Worm (Caenorhabditis elegans): ENCODE data around the gene H14A12.5.
A peak's percentile ranks its signal among the peaks of the same experiment; 100 is the strongest.
"Not testable (repeated sequence)": the region's sequence is repeated elsewhere in the genome, so short reads cannot be mapped to it uniquely, and the experiment has no call there.

Gene H14A12.5

ce11 chrIII:7468980-7469379 lies at the start of gene H14A12.5:
TSS of gene H14A12.5 (minus strand) at chrIII:7469080.
- TF ChIP-seq elt-3 (tag; optimal IDR thresholded peaks at IDR 0.05); unc-62 (GFP tag; optimal IDR thresholded peaks at IDR 0.05); fos-1 (tag; optimal IDR thresholded peaks at IDR 0.05): not testable (repeated sequence)

- TF ChIP-seq ztf-1 (GFP tag; conservative IDR thresholded peaks at IDR 0.05) (no peak), skn-1 (tag; optimal IDR thresholded peaks at IDR 0.05) (no peak), egl-27 (tag; optimal IDR thresholded peaks at IDR 0.05) (no peak), C34F6.9 (tag; optimal IDR thresholded peaks at IDR 0.05) (no peak), nhr-23 (tag; optimal IDR thresholded peaks at IDR 0.05) (no peak), ceh-82 (tag; optimal IDR thresholded peaks at IDR 0.05) (no peak), peb-1 (tag; optimal IDR thresholded peaks at IDR 0.05) (no peak), crh-2 (tag; optimal IDR thresholded peaks at IDR 0.05) (no peak), unc-55 (GFP tag; optimal IDR thresholded peaks at IDR 0.05) (no peak), Y55F3AM.14 (GFP tag; optimal IDR thresholded peaks at IDR 0.05) (no peak), dmd-4 (tag; optimal IDR thresholded peaks at IDR 0.05) (no peak), mbf-1 (tag; optimal IDR thresholded peaks at IDR 0.05) (no peak), zag-1 (tag; optimal IDR thresholded peaks at IDR 0.05) (no peak), ZK546.5 (tag; optimal IDR thresholded peaks at IDR 0.05) (no peak), lin-39 (tag; optimal IDR thresholded peaks at IDR 0.05) (no peak)
Observed at ce11 chrIII:7518424-7518823, 49.5 kb upstream of the H14A12.5 start, which contains the start of gene clk-2. TSS of gene clk-2 (minus strand) at chrIII:7518524.

- TF ChIP-seq mbf-1 (tag; optimal IDR thresholded peaks at IDR 0.05) (no peak), fos-1 (tag; optimal IDR thresholded peaks at IDR 0.05) (peak; percentile 56), zag-1 (tag; optimal IDR thresholded peaks at IDR 0.05) (no peak)
Observed at ce11 chrIII:7508128-7508635, 39.3 kb upstream of the H14A12.5 start, which contains the start of gene cls-1. TSS of gene cls-1 (plus strand) at chrIII:7508178.

- TF ChIP-seq ama-1 (optimal IDR thresholded peaks at IDR 0.05) (no peak), peb-1 (tag; optimal IDR thresholded peaks at IDR 0.05) (no peak), skn-1 (tag; optimal IDR thresholded peaks at IDR 0.05) (no peak), nhr-77 (tag; optimal IDR thresholded peaks at IDR 0.05) (no peak), fos-1 (tag; optimal IDR thresholded peaks at IDR 0.05) (no peak), nhr-11 (tag; optimal IDR thresholded peaks at IDR 0.05) (no peak), nhr-21 (tag; optimal IDR thresholded peaks at IDR 0.05) (no peak), lin-11 (tag; optimal IDR thresholded peaks at IDR 0.05) (no peak), mbf-1 (tag; optimal IDR thresholded peaks at IDR 0.05) (no peak), ceh-82 (tag; optimal IDR thresholded peaks at IDR 0.05) (no peak), C34F6.9 (tag; optimal IDR thresholded peaks at IDR 0.05) (no peak), unc-39 (tag; optimal IDR thresholded peaks at IDR 0.05) (no peak), egl-27 (tag; optimal IDR thresholded peaks at IDR 0.05) (no peak), unc-55 (GFP tag; optimal IDR thresholded peaks at IDR 0.05) (no peak)
Observed at ce11 chrIII:7506983-7507382, 38.1 kb upstream of the H14A12.5 start.

- TF ChIP-seq elt-1 (tag; optimal IDR thresholded peaks at IDR 0.05), result no peak
- TF ChIP-seq lin-11 (tag; optimal IDR thresholded peaks at IDR 0.05), result peak; percentile 58
- TF ChIP-seq C34F6.9 (tag; optimal IDR thresholded peaks at IDR 0.05), result peak; percentile 93
- no peak for TF ChIP-seq unc-62 (GFP tag; optimal IDR thresholded peaks at IDR 0.05)
- TF ChIP-seq zag-1 (tag; optimal IDR thresholded peaks at IDR 0.05), result no peak
- TF ChIP-seq unc-55 (GFP tag; optimal IDR thresholded peaks at IDR 0.05), result peak; percentile 83
- no peak for TF ChIP-seq unc-39 (tag; optimal IDR thresholded peaks at IDR 0.05)
- TF ChIP-seq nhr-11 (tag; optimal IDR thresholded peaks at IDR 0.05), result no peak
- TF ChIP-seq mdl-1 (tag; optimal IDR thresholded peaks at IDR 0.05), result peak in 1 of 2 experiments; percentile 4
- no peak for TF ChIP-seq skn-1 (tag; optimal IDR thresholded peaks at IDR 0.05)
- peak; percentile 90 for TF ChIP-seq lin-13 (GFP tag; optimal IDR thresholded peaks at IDR 0.05)
- TF ChIP-seq nhr-21 (tag; optimal IDR thresholded peaks at IDR 0.05), result peak; percentile 63
- peak; percentile 53 for TF ChIP-seq fos-1 (tag; optimal IDR thresholded peaks at IDR 0.05)
- peak; percentile 32 for TF ChIP-seq mab-5 (tag; optimal IDR thresholded peaks at IDR 0.05)
- peak; percentile 77 for TF ChIP-seq F13H6.1 (tag; optimal IDR thresholded peaks at IDR 0.05)
- TF ChIP-seq ama-1 (optimal IDR thresholded peaks at IDR 0.05), result peak; percentile 50
- TF ChIP-seq elt-3 (tag; optimal IDR thresholded peaks at IDR 0.05), result no peak
- TF ChIP-seq R02D3.7 (tag; optimal IDR thresholded peaks at IDR 0.05), result peak; percentile 8
- peak; percentile 5 for TF ChIP-seq nhr-6 (tag; optimal IDR thresholded peaks at IDR 0.05)
- TF ChIP-seq aly-2 (tag; optimal IDR thresholded peaks at IDR 0.05), result no peak
- no peak for TF ChIP-seq nhr-77 (tag; optimal IDR thresholded peaks at IDR 0.05)
- no peak for TF ChIP-seq alr-1 (tag; optimal IDR thresholded peaks at IDR 0.05)
- no peak for TF ChIP-seq ztf-1 (GFP tag; conservative IDR thresholded peaks at IDR 0.05)
- peak; percentile 92 for TF ChIP-seq gmeb-1 (tag; optimal IDR thresholded peaks at IDR 0.05)
- TF ChIP-seq nhr-12 (tag; optimal IDR thresholded peaks at IDR 0.05), result no peak
- TF ChIP-seq lsy-2 (tag; optimal IDR thresholded peaks at IDR 0.05), result peak; percentile 84 to 91
- TF ChIP-seq blmp-1 (tag; optimal IDR thresholded peaks at IDR 0.05; ENCODE audit: insufficient read depth), result no peak
- no peak for TF ChIP-seq egl-27 (tag; optimal IDR thresholded peaks at IDR 0.05)
- TF ChIP-seq ceh-16 (tag; optimal IDR thresholded peaks at IDR 0.05), result no peak
- TF ChIP-seq sma-9 (GFP tag; optimal IDR thresholded peaks at IDR 0.05), result peak; percentile 82
- TF ChIP-seq sma-9 (tag; optimal IDR thresholded peaks at IDR 0.05), result no peak
- no peak for TF ChIP-seq ztf-11 (tag; optimal IDR thresholded peaks at IDR 0.05)
- no peak for TF ChIP-seq nhr-23 (tag; optimal IDR thresholded peaks at IDR 0.05)
- TF ChIP-seq ZK546.5 (tag; optimal IDR thresholded peaks at IDR 0.05), result no peak
- TF ChIP-seq crh-2 (tag; optimal IDR thresholded peaks at IDR 0.05), result peak; percentile 87
- TF ChIP-seq dmd-4 (tag; optimal IDR thresholded peaks at IDR 0.05), result no peak
Observed at ce11 chrIII:7499421-7499902, 30.6 kb upstream of the H14A12.5 start, which contains the start of the genes C07H6.9 and sap-140. TSS of gene C07H6.9 (minus strand) at chrIII:7499471. TSS of gene sap-140 (plus strand) at chrIII:7499738.

Measured in whole organism, L2 larva.